Worm (Caenorhabditis elegans): ENCODE measurements around the gene Y13C8A.1.
A peak's percentile ranks its signal among the peaks of the same experiment; 100 is the strongest.

Gene Y13C8A.1

DNA sequence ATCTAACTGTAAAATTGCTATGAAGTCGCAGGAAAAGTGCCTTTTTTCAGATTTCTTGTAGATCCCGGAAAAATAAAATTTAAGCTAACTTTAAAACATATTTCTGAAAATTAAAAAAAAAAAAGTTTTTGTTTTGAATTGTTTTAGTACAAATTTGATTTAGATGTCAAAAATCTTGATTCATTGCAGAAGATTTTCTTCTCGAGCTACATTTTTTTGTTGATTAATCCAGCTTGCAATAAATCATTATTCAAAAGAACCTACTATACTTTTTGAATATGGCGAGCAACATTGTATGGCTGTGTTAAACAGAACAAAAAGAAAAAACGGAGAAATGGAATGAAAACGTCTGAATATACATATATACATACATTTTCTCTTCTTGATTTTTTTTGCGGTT, 17.9 kb upstream of the Y13C8A.1 start (continued):
- TF ChIP-seq nfya-1 (tag; optimal IDR thresholded peaks at IDR 0.05; ENCODE audit: borderline replicate concordance, insufficient read depth) (no peak), lin-35 (GFP tag; optimal IDR thresholded peaks at IDR 0.05) (no peak), aptf-3 (GFP tag; IDR thresholded peaks at IDR 0.05) (no peak), dox-1 (GFP tag; IDR thresholded peaks at IDR 0.05) (no peak), atf-7 (tag; optimal IDR thresholded peaks at IDR 0.05) (no peak)

ce11 chrX:16868931-16869330, 14.6 kb upstream of the Y13C8A.1 start, which contains the start of gene aakg-2:
Gene aakg-2 (minus strand): TSS chrX:16869031.
- no peak for TF ChIP-seq mxl-1 (tag; optimal IDR thresholded peaks at IDR 0.05)
- no peak for TF ChIP-seq cebp-1 (GFP tag; IDR thresholded peaks at IDR 0.05)
- TF ChIP-seq cebp-1 (tag; optimal IDR thresholded peaks at IDR 0.05), result peak; percentile 12
- TF ChIP-seq ekl-4 (GFP tag; IDR thresholded peaks at IDR 0.05), result no peak
- TF ChIP-seq B0336.3 (GFP tag; IDR thresholded peaks at IDR 0.05), result no peak
- no peak for TF ChIP-seq snpc-3.4 (tag; optimal IDR thresholded peaks at IDR 0.05)
- TF ChIP-seq snpc-1.1 (tag; optimal IDR thresholded peaks at IDR 0.05; ENCODE audit: insufficient read depth), result no peak

DNA sequence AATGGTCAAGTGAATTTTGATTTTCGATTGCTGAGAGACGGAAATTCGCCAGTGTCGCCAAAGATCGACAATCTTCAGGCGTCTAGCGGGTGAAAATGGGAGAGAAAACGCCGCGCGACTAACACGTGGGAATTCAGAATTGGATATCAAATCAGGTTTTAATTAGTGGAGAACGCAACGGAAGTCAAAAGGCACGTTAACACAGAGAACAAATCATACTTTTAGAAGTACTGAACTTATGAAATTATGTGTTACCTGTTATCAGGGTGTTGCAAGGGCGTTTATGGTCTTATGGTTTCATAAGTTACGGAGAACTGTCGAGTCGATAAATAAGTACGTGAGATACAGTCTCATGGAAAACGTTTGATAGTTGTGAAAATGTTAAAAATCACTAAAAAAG, 12.2 kb upstream of the Y13C8A.1 start:
- TF ChIP-seq lin-40 (tag; optimal IDR thresholded peaks at IDR 0.05), result peak; percentile 23
- TF ChIP-seq nhr-80 (tag; optimal IDR thresholded peaks at IDR 0.05), result peak; percentile 64
- TF ChIP-seq somi-1 (GFP tag; optimal IDR thresholded peaks at IDR 0.05), result peak; percentile 28
- TF ChIP-seq F23B12.7 (tag; optimal IDR thresholded peaks at IDR 0.05; ENCODE audit: insufficient read depth), result no peak
- no peak for TF ChIP-seq hlh-26 (GFP tag; conservative IDR thresholded peaks at IDR 0.05)
- TF ChIP-seq tlf-1 (GFP tag; optimal IDR thresholded peaks at IDR 0.05), result no peak
- TF ChIP-seq F33H1.4 (GFP tag; IDR thresholded peaks at IDR 0.05), result no peak
- TF ChIP-seq rec-8 (tag; optimal IDR thresholded peaks at IDR 0.05), result no peak
- TF ChIP-seq cebp-1 (GFP tag; IDR thresholded peaks at IDR 0.05), result peak; percentile 47; the same call in 1 of the 2 replicates
- peak; percentile 76 for TF ChIP-seq cebp-1 (tag; optimal IDR thresholded peaks at IDR 0.05)
- 0 out of 2 replicates have a peak, but pooled peaks have one; percentile 13 for TF ChIP-seq dox-1 (GFP tag; IDR thresholded peaks at IDR 0.05)

DNA sequence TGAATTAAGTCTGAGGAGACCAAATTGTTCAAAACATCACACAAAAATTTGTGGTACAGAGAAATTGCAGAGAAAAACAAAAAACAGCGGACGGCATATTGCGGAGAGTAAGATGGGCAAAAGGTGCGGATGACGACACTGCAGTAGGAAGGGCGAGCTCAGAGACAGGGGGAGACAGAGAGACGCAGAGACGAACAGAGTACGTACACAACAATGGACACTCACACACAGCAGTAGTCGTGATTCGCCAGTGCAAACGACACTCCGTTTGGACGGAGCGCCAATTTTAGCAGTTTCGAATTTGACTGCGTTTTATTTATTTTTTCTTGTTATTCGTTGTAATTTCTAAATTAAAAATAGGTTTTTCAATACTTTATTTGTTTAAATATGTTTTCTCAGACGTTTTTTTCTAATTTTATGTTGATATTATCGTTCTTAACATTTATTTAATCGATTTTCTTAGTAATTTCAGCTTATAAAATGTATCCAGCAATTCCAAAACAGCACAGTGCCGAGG, 11.0 kb upstream of the Y13C8A.1 start, which contains the start of gene T20F7.1:
T20F7.1 (plus strand) TSS at position 467 of the 517 bp plus-strand sequence.
- TF ChIP-seq ZK185.1 (tag; optimal IDR thresholded peaks at IDR 0.05; ENCODE audit: poor library complexity, severe bottlenecking), result peak; percentile 31
- TF ChIP-seq ztf-26 (tag; optimal IDR thresholded peaks at IDR 0.05), result peak; percentile 17
- no peak for TF ChIP-seq lsl-1 (GFP tag; optimal IDR thresholded peaks at IDR 0.05)
- peak; percentile 58; the same call in 1 of the 2 replicates for TF ChIP-seq zfh-2 (GFP tag; conservative IDR thresholded peaks at IDR 0.05)
- peak; percentile 59 for TF ChIP-seq dox-1 (GFP tag; IDR thresholded peaks at IDR 0.05)
- TF ChIP-seq lin-26 (GFP tag; IDR thresholded peaks at IDR 0.05), result peak; percentile 65; the same call in 1 of the 2 replicates
- TF ChIP-seq K12H6.12 (tag; optimal IDR thresholded peaks at IDR 0.05), result peak; percentile 66
- TF ChIP-seq mxl-1 (tag; optimal IDR thresholded peaks at IDR 0.05), result no peak
- TF ChIP-seq nhr-80 (tag; optimal IDR thresholded peaks at IDR 0.05), result peak; percentile 75
- TF ChIP-seq attf-5 (GFP tag; optimal IDR thresholded peaks at IDR 0.05), result peak; percentile 51
- peak; percentile 95 for TF ChIP-seq attf-3 (GFP tag; conservative IDR thresholded peaks at IDR 0.05)
- no peak for TF ChIP-seq hlh-12 (tag; optimal IDR thresholded peaks at IDR 0.05)
- TF ChIP-seq lin-54 (GFP tag; optimal IDR thresholded peaks at IDR 0.05), result no peak
- no peak for TF ChIP-seq snpc-4 (GFP tag; optimal IDR thresholded peaks at IDR 0.05)
- TF ChIP-seq snpc-4 (tag; optimal IDR thresholded peaks at IDR 0.05), result peak in 3 of 4 experiments; percentile 1 to 52 (median 13)
- no peak for TF ChIP-seq bed-1 (GFP tag; IDR thresholded peaks at IDR 0.05)
- TF ChIP-seq nhr-120 (GFP tag; IDR thresholded peaks at IDR 0.05), result no peak
- peak; percentile 74 for TF ChIP-seq ceh-27 (GFP tag; optimal IDR thresholded peaks at IDR 0.05)
- no peak for TF ChIP-seq F57A8.1 (GFP tag; optimal IDR thresholded peaks at IDR 0.05)
- TF ChIP-seq hmg-1.2 (GFP tag; IDR thresholded peaks at IDR 0.05), result peak; percentile 87
- peak; percentile 31 for TF ChIP-seq F23B12.7 (tag; optimal IDR thresholded peaks at IDR 0.05; ENCODE audit: insufficient read depth)
- TF ChIP-seq rcor-1 (GFP tag; IDR thresholded peaks at IDR 0.05), result peak; percentile 18; the same call in 1 of the 2 replicates
- TF ChIP-seq unc-62 (GFP tag; optimal IDR thresholded peaks at IDR 0.05), result peak; percentile 35
- TF ChIP-seq F39B2.1 (GFP tag; IDR thresholded peaks at IDR 0.05), result no peak
- TF ChIP-seq hrde-1 (tag; optimal IDR thresholded peaks at IDR 0.05; ENCODE audit: borderline replicate concordance), result no peak
- no peak for TF ChIP-seq C06A6.2 (GFP tag; conservative IDR thresholded peaks at IDR 0.05)
- peak; percentile 11 for TF ChIP-seq atf-7 (tag; optimal IDR thresholded peaks at IDR 0.05)
